Fruit fly (Drosophila melanogaster) whole organism, embryonic: ENCODE data around the gene Sgs1.
A peak's percentile ranks its signal among the peaks of the same experiment; 100 is the strongest.

Experiments
- Asciz ChIP-seq: fragments of 200-800 bp; sonication (Bioruptor generic); optimal IDR thresholded peaks from 2 replicates; lab custom pipeline; 2017; ENCODE audit warnings: missing biosample characterization, mild to moderate bottlenecking, missing genetic modification characterization, missing genetic modification reagents
- Bdp1 ChIP-seq: fragments of 200-800 bp; sonication (Bioruptor generic); optimal IDR thresholded peaks from 3 replicates; lab custom pipeline; 2016; ENCODE audit warnings: missing biosample characterization, missing genetic modification characterization
- CG1024 ChIP-seq: fragments of 200-800 bp; sonication (Bioruptor generic); IDR thresholded peaks from 2 replicates; pipeline ENCODE4 v1.3.6; 2022; ENCODE audit warnings: missing biosample characterization, missing genetic modification characterization
- CG11456 ChIP-seq: fragments of 200-800 bp; sonication (Bioruptor generic); IDR thresholded peaks from 3 replicates; pipeline ENCODE4 v1.3.6; 2022; ENCODE audit warnings: missing biosample characterization, missing genetic modification characterization
- CG11560 ChIP-seq: fragments of 200-800 bp; sonication (Bioruptor generic); IDR thresholded peaks from 3 replicates; pipeline ENCODE4 v1.3.6; 2022; ENCODE audit warnings: missing biosample characterization, missing genetic modification characterization
- CG12104 ChIP-seq: fragments of 200-800 bp; sonication (Bioruptor generic); optimal IDR thresholded peaks from 3 replicates; lab custom pipeline; 2016; ENCODE audit warnings: missing biosample characterization, missing genetic modification characterization
- CG12659 ChIP-seq: fragments of 200-800 bp; sonication (Bioruptor generic); optimal IDR thresholded peaks from 3 replicates; lab custom pipeline; 2017; ENCODE audit warnings: mild to moderate bottlenecking, missing biosample characterization, missing genetic modification reagents, missing genetic modification characterization
- CG1647 ChIP-seq: fragments of 200-800 bp; sonication (Bioruptor generic); optimal IDR thresholded peaks from 3 replicates; lab custom pipeline; 2016; ENCODE audit warnings: missing biosample characterization, missing genetic modification characterization
- CG17359 ChIP-seq: fragments of 200-800 bp; sonication (Bioruptor generic); optimal IDR thresholded peaks from 3 replicates; lab custom pipeline; 2018; ENCODE audit warnings: missing biosample characterization, mild to moderate bottlenecking, missing genetic modification characterization, moderate library complexity
- CG17612 ChIP-seq: fragments of 200-800 bp; sonication (Bioruptor generic); IDR thresholded peaks from 2 replicates; pipeline ENCODE4 v1.3.6; 2022; ENCODE audit warnings: missing biosample characterization, missing genetic modification characterization
- CG18599 ChIP-seq: fragments of 200-800 bp; sonication (Bioruptor generic); optimal IDR thresholded peaks from 3 replicates; lab custom pipeline; 2017; ENCODE audit warnings: missing biosample characterization, missing genetic modification characterization, mild to moderate bottlenecking, moderate library complexity, missing genetic modification reagents
- CG30403 ChIP-seq: fragments of 200-800 bp; sonication (Bioruptor generic); optimal IDR thresholded peaks from 3 replicates; lab custom pipeline; 2016; ENCODE audit warnings: missing biosample characterization, missing genetic modification characterization
- CG3065 ChIP-seq: fragments of 200-800 bp; sonication (Bioruptor generic); optimal IDR thresholded peaks from 2 replicates; lab custom pipeline; 2016; ENCODE audit warnings: missing biosample characterization, missing genetic modification characterization
- CG3163 ChIP-seq: fragments of 200-800 bp; sonication (Bioruptor generic); optimal IDR thresholded peaks from 3 replicates; lab custom pipeline; 2016; ENCODE audit warnings: missing biosample characterization, missing genetic modification characterization
- CG42726 ChIP-seq: fragments of 200-800 bp; sonication (Bioruptor generic); IDR thresholded peaks from 2 replicates; pipeline ENCODE4 v1.3.6; 2022; ENCODE audit warnings: missing biosample characterization, missing genetic modification characterization; ENCODE audit not compliant: partially characterized antibody
- CG43689 ChIP-seq: fragments of 200-800 bp; sonication (Bioruptor generic); IDR thresholded peaks from 2 replicates; pipeline ENCODE4 v1.3.6; 2022; ENCODE audit warnings: missing biosample characterization, missing genetic modification characterization
- CG4730 ChIP-seq: fragments of 200-800 bp; sonication (Bioruptor generic); IDR thresholded peaks from 2 replicates; pipeline ENCODE4 v1.3.6; 2022; ENCODE audit warnings: missing biosample characterization, missing genetic modification characterization
- CG7745 ChIP-seq: fragments of 200-800 bp; sonication (Bioruptor generic); optimal IDR thresholded peaks from 2 replicates; lab custom pipeline; 2018; ENCODE audit warnings: missing biosample characterization, mild to moderate bottlenecking, missing genetic modification characterization, moderate library complexity
- CG8281 ChIP-seq: fragments of 200-800 bp; sonication (Bioruptor generic); optimal IDR thresholded peaks from 2 replicates; lab custom pipeline; 2018; ENCODE audit warnings: missing biosample characterization, mild to moderate bottlenecking, missing genetic modification characterization, moderate library complexity
- CG8924 ChIP-seq: fragments of 200-800 bp; optimal IDR thresholded peaks from 3 replicates; lab custom pipeline; 2019; ENCODE audit warnings: missing biosample characterization, mild to moderate bottlenecking, missing genetic modification characterization, moderate library complexity
- CG9727 ChIP-seq: fragments of 200-800 bp; sonication (Bioruptor generic); optimal IDR thresholded peaks from 3 replicates; lab custom pipeline; 2017; ENCODE audit warnings: missing biosample characterization, mild to moderate bottlenecking, missing genetic modification characterization
- CHES-1-like ChIP-seq: fragments of 200-800 bp; sonication (Bioruptor generic); optimal IDR thresholded peaks from 2 replicates; lab custom pipeline; 2016; ENCODE audit warnings: missing biosample characterization, missing genetic modification characterization
- Deaf1 ChIP-seq: fragments of 200-800 bp; optimal IDR thresholded peaks from 3 replicates; lab custom pipeline; 2019; ENCODE audit warnings: missing biosample characterization, mild to moderate bottlenecking, missing genetic modification characterization, moderate library complexity
- Dek ChIP-seq: fragments of 200-800 bp; sonication (Bioruptor generic); optimal IDR thresholded peaks from 3 replicates; lab custom pipeline; 2019; ENCODE audit warnings: missing biosample characterization, mild to moderate bottlenecking, missing genetic modification characterization, moderate library complexity
- Fer2 ChIP-seq: fragments of 200-800 bp; sonication (Bioruptor generic); optimal IDR thresholded peaks from 2 replicates; lab custom pipeline; 2018; ENCODE audit warnings: missing biosample characterization, mild to moderate bottlenecking, missing genetic modification characterization, moderate library complexity
- Hr3 ChIP-seq: fragments of 200-800 bp; sonication (Bioruptor generic); optimal IDR thresholded peaks from 3 replicates; lab custom pipeline; 2016; ENCODE audit warnings: missing biosample characterization, missing genetic modification characterization
- Hr51 ChIP-seq, 2 experiments: fragments of 200-800 bp; sonication (Bioruptor generic); optimal IDR thresholded peaks; 2 replicates in 1 of 2; 3 replicates in 1 of 2; lab custom pipeline; 2016 to 2018; ENCODE audit warnings: missing biosample characterization in 2 of 2, missing genetic modification characterization in 2 of 2, mild to moderate bottlenecking in 1 of 2, moderate library complexity in 1 of 2
- Jarid2 ChIP-seq: fragments of 200-800 bp; sonication (Bioruptor generic); optimal IDR thresholded peaks from 3 replicates; lab custom pipeline; 2017; ENCODE audit warnings: mild to moderate bottlenecking, missing biosample characterization, missing genetic modification reagents, missing genetic modification characterization
- Lim3 ChIP-seq: fragments of 200-800 bp; sonication (Bioruptor generic); IDR thresholded peaks from 2 replicates; pipeline ENCODE4 v1.3.6; 2022; ENCODE audit warnings: missing biosample characterization, missing genetic modification characterization
- Mad ChIP-seq: fragments of 200-800 bp; sonication (Bioruptor generic); optimal IDR thresholded peaks from 2 replicates; lab custom pipeline; 2016; ENCODE audit warnings: missing biosample characterization, missing genetic modification characterization
- Stat92E ChIP-seq, 3 experiments: fragments of >200 bp in 2 of 3; fragments of 200-800 bp in 1 of 3; sonication (Bioruptor generic) in 1 of 3; optimal IDR thresholded peaks; 2 replicates each; lab custom pipeline; 2017 to 2019; ENCODE audit warnings: missing biosample characterization in 3 of 3, missing genetic modification characterization in 3 of 3, mild to moderate bottlenecking in 1 of 3, moderate library complexity in 1 of 3
- Vsx1 ChIP-seq: fragments of 200-800 bp; sonication (Bioruptor generic); optimal IDR thresholded peaks from 2 replicates; lab custom pipeline; 2017; ENCODE audit warnings: missing biosample characterization, mild to moderate bottlenecking, missing genetic modification characterization, missing genetic modification reagents
- al ChIP-seq: fragments of 200-800 bp; sonication (Bioruptor generic); IDR thresholded peaks from 2 replicates; pipeline ENCODE4 v1.3.6; 2022; ENCODE audit warnings: missing biosample characterization, missing genetic modification characterization
- bcd ChIP-seq: fragments of 200-800 bp; sonication (Bioruptor generic); optimal IDR thresholded peaks from 2 replicates; lab custom pipeline; 2017; ENCODE audit warnings: missing biosample characterization, mild to moderate bottlenecking, missing genetic modification characterization
- chif ChIP-seq, 2 experiments: fragments of 200-800 bp; sonication (Bioruptor generic); optimal IDR thresholded peaks; 3 replicates each; lab custom pipeline; 2016; ENCODE audit warnings: missing biosample characterization in 2 of 2, missing genetic modification characterization in 2 of 2
- chinmo ChIP-seq: fragments of 200-800 bp; sonication (Bioruptor generic); IDR thresholded peaks from 4 replicates; pipeline ENCODE4 v1.3.6; 2022; ENCODE audit warnings: missing biosample characterization, missing genetic modification characterization; ENCODE audit not compliant: partially characterized antibody
- chm ChIP-seq: fragments of 200-800 bp; sonication (Bioruptor generic); IDR thresholded peaks from 2 replicates; pipeline ENCODE4 v1.3.6; 2022; ENCODE audit warnings: missing biosample characterization, missing genetic modification characterization
- ftz-f1 ChIP-seq: fragments of 200-800 bp; sonication (Bioruptor generic); optimal IDR thresholded peaks from 2 replicates; lab custom pipeline; 2016; ENCODE audit warnings: missing biosample characterization, missing genetic modification characterization
- h ChIP-seq: fragments of >200 bp; optimal IDR thresholded peaks from 2 replicates; lab custom pipeline; 2017
- klu ChIP-seq: fragments of 200-800 bp; sonication (Bioruptor generic); IDR thresholded peaks from 2 replicates; pipeline ENCODE4 v1.3.6; 2022; ENCODE audit warnings: missing biosample characterization, missing genetic modification characterization
- lmd ChIP-seq: fragments of 200-800 bp; sonication (Bioruptor generic); IDR thresholded peaks from 2 replicates; pipeline ENCODE4 v1.3.6; 2022; ENCODE audit warnings: missing biosample characterization, missing genetic modification characterization
- nerfin-2 ChIP-seq: fragments of 200-800 bp; sonication (Bioruptor generic); IDR thresholded peaks from 2 replicates; pipeline ENCODE4 v1.3.6; 2022; ENCODE audit warnings: missing biosample characterization, missing genetic modification characterization; ENCODE audit not compliant: partially characterized antibody
- nmo ChIP-seq: fragments of 200-800 bp; sonication (Bioruptor generic); optimal IDR thresholded peaks from 2 replicates; lab custom pipeline; 2018; ENCODE audit warnings: missing biosample characterization, mild to moderate bottlenecking, missing genetic modification characterization, moderate library complexity
- nom ChIP-seq: fragments of 200-800 bp; sonication (Bioruptor generic); optimal IDR thresholded peaks from 2 replicates; lab custom pipeline; 2017; ENCODE audit warnings: missing biosample characterization, missing genetic modification characterization, mild to moderate bottlenecking, moderate library complexity, missing genetic modification reagents
- pros ChIP-seq: fragments of 200-800 bp; sonication (Bioruptor generic); optimal IDR thresholded peaks from 3 replicates; lab custom pipeline; 2019; ENCODE audit warnings: missing biosample characterization, mild to moderate bottlenecking, missing genetic modification characterization, moderate library complexity
- sc ChIP-seq, 3 experiments: fragments of >200 bp in 2 of 3; fragments of 200-800 bp in 1 of 3; sonication (Bioruptor generic) in 1 of 3; optimal IDR thresholded peaks; 2 replicates in 2 of 3; 3 replicates in 1 of 3; lab custom pipeline; 2017; ENCODE audit warnings: mild to moderate bottlenecking in 1 of 3, missing biosample characterization in 1 of 3, missing genetic modification characterization in 1 of 3, missing genetic modification reagents in 1 of 3
- sisA ChIP-seq: fragments of 200-800 bp; sonication (Bioruptor generic); IDR thresholded peaks from 2 replicates; pipeline ENCODE4 v1.3.6; 2022; ENCODE audit warnings: missing biosample characterization, missing genetic modification characterization
- ttk ChIP-seq: fragments of 200-800 bp; sonication (Bioruptor generic); IDR thresholded peaks from 2 replicates; pipeline ENCODE4 v2.1.2; 2022; ENCODE audit warnings: missing biosample characterization, missing genetic modification characterization
- vnd ChIP-seq: fragments of 200-800 bp; sonication (Bioruptor generic); IDR thresholded peaks from 3 replicates; pipeline ENCODE4 v1.3.6; 2022; ENCODE audit warnings: missing biosample characterization, missing genetic modification characterization; ENCODE audit not compliant: partially characterized antibody

Sgs1 gene

DNA sequence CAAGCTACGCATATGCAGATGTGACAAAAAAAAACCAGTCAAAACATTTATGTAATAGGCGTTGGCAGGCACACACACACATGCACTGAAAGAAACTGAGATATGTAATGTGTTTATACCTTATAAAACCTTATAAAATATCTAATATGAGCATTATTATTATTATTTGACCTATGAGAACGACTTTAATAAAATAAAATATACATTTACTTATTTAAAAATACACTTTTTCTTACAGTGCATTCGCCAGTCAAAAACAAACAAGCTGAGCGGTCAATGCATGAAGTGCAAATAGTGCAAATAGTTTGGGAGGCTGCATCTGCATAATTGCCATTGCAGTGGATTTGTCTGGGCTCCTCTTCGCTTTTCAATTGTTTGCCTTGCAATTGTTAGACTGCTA is 29.2 kb upstream of the Sgs1 start (continued):
- TF ChIP-seq Hr51 (GFP tag; optimal IDR thresholded peaks at IDR 0.05; lab: Kevin White, UChicago) = peak in 1 of 2 experiments; percentile 95
- TF ChIP-seq Asciz (GFP tag; lab: Kevin White, UChicago) = peak; percentile 82
- TF ChIP-seq chm (GFP tag; lab: Robert Waterston, UW) = no peak; the same call in 1 of the 2 replicates
- TF ChIP-seq sisA (GFP tag; lab: Robert Waterston, UW) = peak; percentile 78
- peak; percentile 60 for TF ChIP-seq lmd (GFP tag; lab: Robert Waterston, UW)
- TF ChIP-seq nerfin-2 (GFP tag; lab: Robert Waterston, UW) = no peak
- no peak for TF ChIP-seq CG3065 (GFP tag; lab: Kevin White, UChicago)
- peak; percentile 59 for TF ChIP-seq CG8281 (tag; lab: Kevin White, UChicago)
- peak; percentile 23 for TF ChIP-seq Fer2 (tag; lab: Kevin White, UChicago)
- TF ChIP-seq CHES-1-like (GFP tag; lab: Kevin White, UChicago) = no peak
- peak; percentile 28 for TF ChIP-seq Mad (GFP tag; lab: Kevin White, UChicago)
- TF ChIP-seq CG43689 (GFP tag; lab: Robert Waterston, UW) = peak; percentile 63; the same call in 1 of the 2 replicates
- TF ChIP-seq CG7745 (tag; lab: Kevin White, UChicago) = no peak
- no peak for TF ChIP-seq al (GFP tag; lab: Robert Waterston, UW)
- peak; percentile 24 for TF ChIP-seq Deaf1
- peak; percentile 91 for TF ChIP-seq CG17359
- TF ChIP-seq CG8924 (tag; lab: Kevin White, UChicago) = peak; percentile 79
- TF ChIP-seq CG11456 (GFP tag; lab: Robert Waterston, UW) = no peak
- TF ChIP-seq h (lab: Kevin White, UChicago) = no peak
- no peak for TF ChIP-seq ftz-f1 (GFP tag; lab: Kevin White, UChicago)
- no peak for TF ChIP-seq CG42726 (GFP tag; lab: Robert Waterston, UW)
- TF ChIP-seq CG18599 (GFP tag; lab: Kevin White, UChicago) = peak; percentile 41
- TF ChIP-seq chif (GFP tag; optimal IDR thresholded peaks at IDR 0.05; lab: Kevin White, UChicago) = peak in 1 of 2 experiments; percentile 22
- TF ChIP-seq CG1647 (GFP tag; lab: Kevin White, UChicago) = no peak
- peak; percentile 55 for TF ChIP-seq Dek
- TF ChIP-seq CG12659 = peak; percentile 70
- TF ChIP-seq Hr3 (GFP tag; lab: Kevin White, UChicago) = peak; percentile 69
- TF ChIP-seq Vsx1 (GFP tag; lab: Kevin White, UChicago) = peak; percentile 19
- no peak for TF ChIP-seq pros (GFP tag; lab: Kevin White, UChicago)
- TF ChIP-seq Lim3 = peak; percentile 51; the same call in 1 of the 2 replicates
- no peak for TF ChIP-seq CG3163 (GFP tag; lab: Kevin White, UChicago)
- no peak for TF ChIP-seq vnd (GFP tag; lab: Robert Waterston, UW)
- peak; percentile 69 for TF ChIP-seq CG30403 (GFP tag; lab: Kevin White, UChicago)
- peak; percentile 57; the same call in 1 of the 2 replicates for TF ChIP-seq CG4730 (GFP tag; lab: Robert Waterston, UW)
- TF ChIP-seq klu (GFP tag; lab: Robert Waterston, UW) = no peak
- no peak for TF ChIP-seq Stat92E (GFP tag; optimal IDR thresholded peaks at IDR 0.05; lab: Kevin White, UChicago)
- no peak for TF ChIP-seq Bdp1 (GFP tag; lab: Kevin White, UChicago)
- peak; percentile 84 for TF ChIP-seq ttk (GFP tag; lab: Robert Waterston, UW)
- TF ChIP-seq CG9727 (GFP tag; lab: Kevin White, UChicago) = peak; percentile 35
- TF ChIP-seq CG1024 = peak; percentile 75
- TF ChIP-seq chinmo (GFP tag; lab: Robert Waterston, UW) = 0 out of 4 replicates have a peak, but pooled peaks have one; percentile 26
- TF ChIP-seq CG11560 = no peak
- TF ChIP-seq nom (GFP tag; lab: Kevin White, UChicago) = no peak
- TF ChIP-seq nmo = peak; percentile 67
- peak; percentile 17 for TF ChIP-seq Jarid2 (GFP tag; lab: Kevin White, UChicago)
- peak; percentile 31 for TF ChIP-seq bcd (GFP tag; lab: Kevin White, UChicago)
- TF ChIP-seq sc (optimal IDR thresholded peaks at IDR 0.05; lab: Kevin White, UChicago) = no peak
- peak; percentile 48 for TF ChIP-seq sc (GFP tag; optimal IDR thresholded peaks at IDR 0.05; lab: Kevin White, UChicago)
- TF ChIP-seq CG12104 (GFP tag; lab: Kevin White, UChicago) = peak; percentile 64
- TF ChIP-seq CG17612 (GFP tag; lab: Robert Waterston, UW) = no peak
